Worm (Caenorhabditis elegans) whole organism, late embryonic: Measurements from ENCODE around the gene grl-9.

ENCODE experiments used
- C08G9.2 ChIP-seq: sonication (generic microtip); optimal IDR thresholded peaks from 2 replicates; lab custom pipeline; 2016; ENCODE audit warnings: mild to moderate bottlenecking, missing genetic modification characterization, moderate library complexity, missing compliant biosample characterization
- K02D7.2 ChIP-seq: sonication (generic microtip); optimal IDR thresholded peaks from 2 replicates; lab custom pipeline; 2017; ENCODE audit warnings: mild to moderate bottlenecking, missing genetic modification characterization, missing compliant biosample characterization
- Y22D7AL.16 ChIP-seq: sonication (generic microtip); optimal IDR thresholded peaks from 2 replicates; lab custom pipeline; 2016; ENCODE audit warnings: missing genetic modification characterization, missing compliant biosample characterization
- ama-1 ChIP-seq: fragments of 150-350 bp; optimal IDR thresholded peaks from 2 replicates; lab custom pipeline; 2014
- ceh-14 ChIP-seq: sonication (generic microtip); optimal IDR thresholded peaks from 2 replicates; lab custom pipeline; 2016; ENCODE audit warnings: missing genotype, missing genetic modification characterization, missing compliant biosample characterization
- ceh-22 ChIP-seq: sonication (generic microtip); optimal IDR thresholded peaks from 2 replicates; lab custom pipeline; 2017; ENCODE audit warnings: missing biosample characterization, missing genetic modification characterization
- ceh-24 ChIP-seq: sonication (generic microtip); optimal IDR thresholded peaks from 2 replicates; lab custom pipeline; 2016; ENCODE audit warnings: mild to moderate bottlenecking, missing genetic modification characterization, missing compliant biosample characterization
- ceh-30 ChIP-seq: fragments of 150-350 bp; optimal IDR thresholded peaks from 2 replicates; lab custom pipeline; 2014; ENCODE audit warnings: missing biosample characterization, missing genetic modification characterization
- ceh-34 ChIP-seq: sonication (generic microtip); optimal IDR thresholded peaks from 2 replicates; lab custom pipeline; 2016; ENCODE audit warnings: mild to moderate bottlenecking, missing genetic modification characterization, missing compliant biosample characterization
- ceh-6 ChIP-seq: fragments of 200-800 bp; sonication (Bioruptor generic); optimal IDR thresholded peaks from 2 replicates; lab custom pipeline; 2018; ENCODE audit warnings: mild to moderate bottlenecking, missing genetic modification characterization, missing compliant biosample characterization
- ceh-9 ChIP-seq: sonication (generic microtip); optimal IDR thresholded peaks from 2 replicates; lab custom pipeline; 2016; ENCODE audit warnings: mild to moderate bottlenecking, missing genetic modification characterization, inconsistent platforms, missing compliant biosample characterization
- che-1 ChIP-seq: sonication (generic microtip); optimal IDR thresholded peaks from 2 replicates; lab custom pipeline; 2016; ENCODE audit warnings: mild to moderate bottlenecking, missing genetic modification characterization, missing compliant biosample characterization
- dve-1 ChIP-seq: sonication (generic microtip); optimal IDR thresholded peaks from 2 replicates; lab custom pipeline; 2017; ENCODE audit warnings: antibody characterized with exemption, mild to moderate bottlenecking, missing genetic modification characterization, missing compliant biosample characterization
- elt-2 ChIP-seq: sonication (generic microtip); optimal IDR thresholded peaks from 2 replicates; lab custom pipeline; 2016; ENCODE audit warnings: missing genetic modification reagents, missing genetic modification characterization, missing compliant biosample characterization
- ets-4 ChIP-seq: sonication (generic microtip); optimal IDR thresholded peaks from 2 replicates; lab custom pipeline; 2016; ENCODE audit warnings: missing genetic modification characterization, missing compliant biosample characterization
- fkh-10 ChIP-seq: fragments of 150-350 bp; optimal IDR thresholded peaks from 2 replicates; lab custom pipeline; 2014; ENCODE audit warnings: missing biosample characterization, missing genetic modification reagents, missing genetic modification characterization
- gmeb-2 ChIP-seq: sonication (generic microtip); optimal IDR thresholded peaks from 2 replicates; lab custom pipeline; 2016; ENCODE audit warnings: missing genetic modification characterization, inconsistent platforms, missing compliant biosample characterization
- hlh-13 ChIP-seq: fragments of 200-800 bp; sonication (Bioruptor generic); optimal IDR thresholded peaks from 2 replicates; lab custom pipeline; 2018; ENCODE audit warnings: mild to moderate bottlenecking, missing genetic modification characterization, missing compliant biosample characterization
- hlh-15 ChIP-seq: sonication (generic microtip); optimal IDR thresholded peaks from 2 replicates; lab custom pipeline; 2016; ENCODE audit warnings: missing genetic modification characterization, missing compliant biosample characterization
- lim-6 ChIP-seq: sonication (generic microtip); optimal IDR thresholded peaks from 2 replicates; lab custom pipeline; 2016; ENCODE audit warnings: missing genetic modification characterization, missing compliant biosample characterization
- madf-2 ChIP-seq: sonication (generic microtip); optimal IDR thresholded peaks from 2 replicates; lab custom pipeline; 2017; ENCODE audit warnings: missing genetic modification characterization, missing compliant biosample characterization
- mec-3 ChIP-seq: sonication (generic microtip); optimal IDR thresholded peaks from 2 replicates; lab custom pipeline; 2016; ENCODE audit warnings: borderline replicate concordance, missing genetic modification characterization, missing compliant biosample characterization
- nfya-1 ChIP-seq: sonication (generic microtip); optimal IDR thresholded peaks from 2 replicates; lab custom pipeline; 2017; ENCODE audit warnings: missing genetic modification characterization, mild to moderate bottlenecking, missing compliant biosample characterization, antibody characterized with exemption, moderate library complexity
- nhr-232 ChIP-seq: sonication (generic microtip); optimal IDR thresholded peaks from 2 replicates; lab custom pipeline; 2016; ENCODE audit warnings: missing genetic modification characterization, missing compliant biosample characterization
- odd-2 ChIP-seq: sonication (generic microtip); optimal IDR thresholded peaks from 2 replicates; lab custom pipeline; 2017; ENCODE audit warnings: antibody characterized with exemption, mild to moderate bottlenecking, missing genetic modification characterization, missing compliant biosample characterization
- pag-3 ChIP-seq: sonication (generic microtip); optimal IDR thresholded peaks from 2 replicates; lab custom pipeline; 2016; ENCODE audit warnings: missing compliant biosample characterization, missing genetic modification characterization, borderline replicate concordance
- pat-9 ChIP-seq: fragments of 200-800 bp; sonication (Bioruptor generic); optimal IDR thresholded peaks from 2 replicates; lab custom pipeline; 2018; ENCODE audit warnings: mild to moderate bottlenecking, missing genetic modification characterization, moderate library complexity, missing compliant biosample characterization
- pqm-1 ChIP-seq: sonication (generic microtip); optimal IDR thresholded peaks from 2 replicates; lab custom pipeline; 2016; ENCODE audit warnings: missing genetic modification characterization, missing compliant biosample characterization
- rnt-1 ChIP-seq: sonication (generic microtip); optimal IDR thresholded peaks from 2 replicates; lab custom pipeline; 2016; ENCODE audit warnings: missing genetic modification characterization, missing compliant biosample characterization
- sdc-2 ChIP-seq: sonication (generic microtip); optimal IDR thresholded peaks from 2 replicates; lab custom pipeline; 2016; ENCODE audit warnings: missing genotype, missing genetic modification characterization, missing compliant biosample characterization
- sox-4 ChIP-seq: sonication (generic microtip); optimal IDR thresholded peaks from 2 replicates; lab custom pipeline; 2017; ENCODE audit warnings: mild to moderate bottlenecking, missing genetic modification characterization, inconsistent platforms, missing compliant biosample characterization
- syd-9 ChIP-seq: sonication (generic microtip); optimal IDR thresholded peaks from 2 replicates; lab custom pipeline; 2016; ENCODE audit warnings: mild to moderate bottlenecking, missing genetic modification characterization, moderate library complexity, missing compliant biosample characterization
- tbx-2 ChIP-seq: sonication (generic microtip); optimal IDR thresholded peaks from 2 replicates; lab custom pipeline; 2016; ENCODE audit warnings: missing genetic modification characterization, missing compliant biosample characterization
- ttx-3 ChIP-seq: sonication (generic microtip); optimal IDR thresholded peaks from 2 replicates; lab custom pipeline; 2016; ENCODE audit warnings: missing genetic modification reagents, missing genetic modification characterization, missing compliant biosample characterization
- unc-3 ChIP-seq, 2 experiments: fragments of 200-800 bp in 1 of 2; sonication (Bioruptor generic) in 1 of 2; sonication (generic microtip) in 1 of 2; conservative IDR thresholded peaks in 1 of 2; optimal IDR thresholded peaks in 1 of 2; 2 replicates each; pipeline versions ENCODE4 v1.3.6 to Lab custom; 2016 to 2022; ENCODE audit warnings: missing compliant biosample characterization in 2 of 2, missing genetic modification characterization in 2 of 2, missing genetic modification reagents in 1 of 2
- unc-55 ChIP-seq: sonication (generic microtip); optimal IDR thresholded peaks from 2 replicates; lab custom pipeline; 2017; ENCODE audit warnings: missing biosample characterization, missing genetic modification reagents, missing genetic modification characterization
- ztf-16 ChIP-seq: sonication (generic microtip); optimal IDR thresholded peaks from 2 replicates; lab custom pipeline; 2017; ENCODE audit warnings: missing genetic modification characterization, missing compliant biosample characterization

Gene grl-9

DNA sequence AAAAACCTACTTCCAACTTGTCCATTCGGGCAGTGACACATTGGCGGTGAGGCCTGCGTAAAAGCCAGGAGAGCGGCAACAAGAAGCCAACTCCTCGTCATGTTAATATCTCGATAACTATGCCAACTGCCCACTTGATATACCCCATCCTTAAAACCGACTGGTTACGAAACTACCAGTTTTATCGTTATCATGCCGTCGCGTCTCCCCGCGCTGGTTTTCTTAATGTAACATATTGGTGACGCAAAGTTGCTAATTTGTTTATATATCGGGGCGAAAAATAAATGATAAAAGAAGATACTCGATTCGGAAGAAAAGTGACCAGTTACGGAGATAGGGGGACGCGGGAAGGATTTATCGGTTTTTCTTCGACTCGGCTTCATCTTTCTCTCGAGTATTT, at the start of gene grl-9:
Gene grl-9 (minus strand): TSS at position 101 of the 400 bp plus-strand sequence.
- no peak for TF ChIP-seq elt-2
- no peak for TF ChIP-seq rnt-1 (tag; lab: Kevin White, UChicago)
- TF ChIP-seq sdc-2 (tag; lab: Kevin White, UChicago): no peak
- no peak for TF ChIP-seq nhr-232 (tag; lab: Kevin White, UChicago)
- no peak for TF ChIP-seq unc-3 (GFP tag; conservative IDR thresholded peaks at IDR 0.05; lab: Robert Waterston, UW)
- no peak for TF ChIP-seq unc-3 (tag; optimal IDR thresholded peaks at IDR 0.05; lab: Kevin White, UChicago)
- TF ChIP-seq ceh-30 (tag; lab: Kevin White, UChicago): no peak
- no peak for TF ChIP-seq lim-6
- TF ChIP-seq syd-9: no peak
- no peak for TF ChIP-seq ceh-14 (tag; lab: Kevin White, UChicago)
- TF ChIP-seq dve-1: no peak
- no peak for TF ChIP-seq unc-55

DNA sequence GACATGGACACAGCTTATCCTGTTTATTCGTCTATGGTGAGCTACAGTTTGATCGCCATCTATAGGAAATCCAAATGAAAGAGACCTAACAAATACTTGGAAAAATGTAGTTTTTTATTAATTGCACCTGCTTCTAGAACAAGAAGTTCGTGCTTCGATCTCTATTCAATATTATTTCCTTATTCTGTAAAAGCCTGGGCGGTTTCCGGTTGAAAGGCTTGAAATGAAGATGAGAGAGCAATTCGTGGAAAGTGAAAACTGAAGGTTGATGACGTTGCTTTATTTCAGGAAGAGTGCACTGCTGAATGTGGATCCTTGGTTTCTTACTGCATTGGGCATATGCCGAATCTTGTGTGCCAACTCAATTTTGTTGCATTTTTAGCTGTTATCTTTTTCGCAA, 49.2 kb upstream of the grl-9 start:
- TF ChIP-seq nfya-1 (tag; lab: Kevin White, UChicago) (no peak), fkh-10 (GFP tag; lab: Kevin White, UChicago) (no peak), ceh-9 (no peak), tbx-2 (tag; lab: Kevin White, UChicago) (no peak), ceh-30 (tag; lab: Kevin White, UChicago) (no peak), Y22D7AL.16 (tag; lab: Kevin White, UChicago) (no peak), ceh-22 (tag; lab: Kevin White, UChicago) (no peak), ceh-14 (tag; lab: Kevin White, UChicago) (no peak), pag-3 (tag; lab: Kevin White, UChicago) (no peak), sox-4 (no peak), ets-4 (no peak), gmeb-2 (tag; lab: Kevin White, UChicago) (no peak), mec-3 (tag; lab: Kevin White, UChicago) (no peak), ceh-24 (no peak), madf-2 (tag; lab: Kevin White, UChicago) (no peak), nhr-232 (tag; lab: Kevin White, UChicago) (no peak), hlh-15 (tag; lab: Kevin White, UChicago) (no peak), syd-9 (no peak), ceh-6 (GFP tag; lab: Kevin White, UChicago) (no peak)
- TF ChIP-seq, all 69 proteins: peak for 0

DNA sequence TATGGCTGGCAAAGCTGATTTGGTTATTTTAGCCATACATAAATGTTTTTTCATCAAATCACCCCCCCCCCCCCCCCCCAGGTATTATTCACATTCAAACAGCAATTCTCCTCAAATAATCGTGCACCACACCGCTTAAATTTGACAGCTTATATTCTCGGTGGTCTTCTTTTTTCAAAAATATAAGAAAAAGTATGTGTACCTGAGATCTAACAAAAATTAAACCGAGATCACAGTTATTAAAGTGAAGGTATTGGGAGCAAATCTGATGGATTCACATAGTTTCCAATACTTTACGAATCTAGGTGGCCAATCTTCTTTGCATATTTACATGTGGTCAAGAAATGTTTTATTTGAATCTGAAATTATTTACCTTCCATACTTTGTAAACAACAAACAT, 48.7 kb upstream of the grl-9 start, which contains the start of gene ZC404.15:
Gene ZC404.15 (plus strand): TSS at position 301 of the 400 bp plus-strand sequence.
- no peak for TF ChIP-seq odd-2 (tag; lab: Kevin White, UChicago)
- no peak for TF ChIP-seq ceh-34 (tag; lab: Kevin White, UChicago)
- TF ChIP-seq dve-1: no peak

DNA sequence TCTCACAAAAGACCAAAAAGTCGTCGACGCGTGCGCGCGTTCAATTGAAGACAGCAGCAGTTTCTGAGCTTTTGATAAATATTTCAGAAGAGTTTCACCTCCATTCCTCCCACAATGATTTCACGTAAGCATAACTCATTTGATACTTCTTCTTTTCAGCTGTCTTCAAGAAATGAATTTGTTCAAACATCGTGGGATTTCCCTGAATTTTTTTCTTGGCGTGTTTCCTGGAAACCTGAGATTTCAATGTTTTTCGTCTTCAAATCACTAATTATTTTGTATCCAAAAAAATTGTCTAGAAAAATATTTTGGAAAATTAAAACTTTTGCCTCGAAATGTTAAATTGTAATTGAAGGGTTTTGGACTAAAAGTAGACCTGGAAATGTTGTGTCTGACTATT, 47.0 kb upstream of the grl-9 start:
- TF ChIP-seq ztf-16 (tag; lab: Kevin White, UChicago) (no peak), K02D7.2 (no peak)

DNA sequence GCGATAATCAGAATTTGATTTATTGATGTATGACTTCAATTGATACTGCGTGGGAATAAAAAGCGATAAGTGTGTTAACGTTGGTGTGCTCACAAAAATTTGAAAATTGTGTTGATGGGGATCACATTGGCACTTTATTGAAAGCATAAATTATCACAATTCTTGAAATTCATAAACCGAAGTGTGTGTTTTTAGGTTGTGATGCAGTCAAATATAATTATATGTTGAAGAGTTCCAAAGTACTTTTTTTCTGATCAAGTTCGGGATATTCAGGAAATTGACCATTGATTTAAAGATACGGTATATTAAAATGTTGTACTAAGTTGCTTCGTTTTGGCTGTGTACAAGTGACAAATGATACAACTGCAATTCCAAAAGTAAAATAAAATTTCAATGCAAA, 44.2 kb upstream of the grl-9 start, which contains the start of gene srh-28:
Gene srh-28 (minus strand): TSS at position 101 of the 400 bp plus-strand sequence.
- TF ChIP-seq ttx-3 (no peak), C08G9.2 (tag; lab: Kevin White, UChicago) (no peak), hlh-13 (no peak), ceh-34 (tag; lab: Kevin White, UChicago) (no peak), unc-55 (no peak), che-1 (tag; lab: Kevin White, UChicago) (no peak), K02D7.2 (no peak), mec-3 (tag; lab: Kevin White, UChicago) (no peak), pqm-1 (no peak), ama-1 (lab: Kevin White, UChicago) (no peak), odd-2 (tag; lab: Kevin White, UChicago) (no peak), dve-1 (no peak), pat-9 (no peak), hlh-15 (tag; lab: Kevin White, UChicago) (no peak)
